Worm (Caenorhabditis elegans): Measurements from ENCODE around the gene seb-3.
A peak's percentile ranks its signal among the peaks of the same experiment; 100 is the strongest.

Gene seb-3

DNA sequence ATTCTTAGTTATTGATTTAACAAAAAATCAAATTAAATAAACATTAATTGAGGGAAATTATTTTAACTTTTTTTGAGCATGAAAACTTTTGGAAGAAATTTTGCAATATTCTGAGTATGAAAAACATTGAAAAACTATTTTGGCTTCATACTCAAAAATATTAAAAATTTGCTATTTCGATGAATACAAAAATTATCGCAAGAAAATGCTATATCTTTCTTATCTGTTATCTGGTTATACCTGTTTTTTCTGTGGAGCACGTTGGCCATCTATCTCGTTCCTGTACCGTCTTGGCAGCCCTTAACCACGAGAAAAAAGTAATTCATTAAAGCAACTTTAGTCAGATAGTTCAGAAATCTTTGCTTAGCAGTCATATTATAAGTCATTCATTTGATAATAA is 31.8 kb downstream of the seb-3 start (continued):
- TF ChIP-seq nfyb-1 (GFP tag; IDR thresholded peaks at IDR 0.05) (no peak), zim-3 (tag; optimal IDR thresholded peaks at IDR 0.05) (no peak), die-1 (tag; optimal IDR thresholded peaks at IDR 0.05) (no peak), F52B5.7 (tag; optimal IDR thresholded peaks at IDR 0.05) (no peak), madf-6 (GFP tag; IDR thresholded peaks at IDR 0.05) (no peak)

DNA sequence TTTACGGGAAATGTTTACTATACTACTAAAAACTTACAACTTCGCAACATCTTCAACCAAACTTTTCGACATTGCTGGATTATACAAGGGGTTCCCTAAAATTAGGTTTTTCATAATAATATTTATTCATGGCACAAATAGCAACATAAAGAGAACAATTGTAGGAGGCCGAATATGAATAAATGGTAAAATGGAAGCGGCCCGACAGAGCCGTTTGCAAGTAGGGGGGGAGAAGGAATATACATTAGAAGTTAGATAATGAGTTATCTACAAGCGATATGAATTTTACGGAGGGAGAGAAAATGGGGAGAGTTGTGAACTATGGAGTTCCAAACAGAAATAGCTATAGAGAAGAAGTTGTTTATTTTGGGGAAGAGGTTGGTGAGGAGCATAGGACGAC is 34.2 kb downstream of the seb-3 start, which contains the start of gene fbxa-96:
TSS of gene fbxa-96 (minus strand) at position 101 of the 400 bp plus-strand sequence.
- TF ChIP-seq egl-44 (GFP tag; IDR thresholded peaks at IDR 0.05): no peak
- no peak for TF ChIP-seq ama-1 (optimal IDR thresholded peaks at IDR 0.05)
- no peak for TF ChIP-seq ama-1 (GFP tag; optimal IDR thresholded peaks at IDR 0.05)
- no peak for TF ChIP-seq ceh-58 (GFP tag; IDR thresholded peaks at IDR 0.05)
- TF ChIP-seq tbx-9 (tag; optimal IDR thresholded peaks at IDR 0.05; ENCODE audit: borderline replicate concordance): no peak
- no peak for TF ChIP-seq ztf-22 (GFP tag; optimal IDR thresholded peaks at IDR 0.05)
- TF ChIP-seq F57C9.4 (tag; optimal IDR thresholded peaks at IDR 0.05): no peak
- TF ChIP-seq ztf-3 (GFP tag; optimal IDR thresholded peaks at IDR 0.05): no peak

ce11 chrX:15069242-15069641 is 43.1 kb downstream of the seb-3 start, which contains the start of gene mam-6:
Gene mam-6 (minus strand): TSS chrX:15069342.
- TF ChIP-seq F57C9.4 (tag; optimal IDR thresholded peaks at IDR 0.05): no peak
- no peak for TF ChIP-seq zfh-2 (GFP tag; conservative IDR thresholded peaks at IDR 0.05)
- no peak for TF ChIP-seq let-607 (tag; optimal IDR thresholded peaks at IDR 0.05)
- no peak for TF ChIP-seq ztf-3 (GFP tag; optimal IDR thresholded peaks at IDR 0.05)
- no peak for TF ChIP-seq tbx-9 (tag; optimal IDR thresholded peaks at IDR 0.05; ENCODE audit: borderline replicate concordance)
- TF ChIP-seq K11D2.4 (GFP tag; IDR thresholded peaks at IDR 0.05): no peak
- TF ChIP-seq F52B5.7 (tag; optimal IDR thresholded peaks at IDR 0.05): no peak
- no peak for TF ChIP-seq ztf-25 (GFP tag; IDR thresholded peaks at IDR 0.05)
- TF ChIP-seq Y95B8A.8 (GFP tag; IDR thresholded peaks at IDR 0.05): no peak

DNA sequence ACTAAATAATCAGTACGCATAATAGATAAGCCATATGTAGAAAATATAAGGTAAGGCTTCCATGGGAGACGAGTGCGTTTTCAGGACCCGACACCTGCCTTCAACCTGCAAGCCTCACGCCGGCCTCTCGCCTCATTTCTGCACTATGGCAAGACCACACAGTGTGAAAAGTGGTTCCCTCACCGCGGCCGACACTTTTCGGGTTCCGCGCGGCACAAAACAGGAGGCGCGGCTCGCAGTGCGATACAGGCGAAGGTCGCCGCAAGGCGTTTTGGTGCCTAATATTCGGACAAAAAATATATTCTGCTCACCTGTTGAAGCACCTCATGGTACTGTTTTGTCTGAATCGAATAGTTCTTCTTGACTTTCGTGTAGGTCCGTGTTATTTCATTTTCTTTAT is 44.0 kb downstream of the seb-3 start:
- TF ChIP-seq hrde-1 (tag; optimal IDR thresholded peaks at IDR 0.05; ENCODE audit: borderline replicate concordance) (no peak), sdz-38 (tag; optimal IDR thresholded peaks at IDR 0.05) (no peak), attf-3 (GFP tag; conservative IDR thresholded peaks at IDR 0.05) (no peak), Y53G8AR.9 (GFP tag; conservative IDR thresholded peaks at IDR 0.05) (no peak), mes-4 (tag; optimal IDR thresholded peaks at IDR 0.05) (no peak), C17E4.6 (GFP tag; IDR thresholded peaks at IDR 0.05) (no peak), zfh-2 (GFP tag; conservative IDR thresholded peaks at IDR 0.05) (peak; percentile 82), D2030.7 (GFP tag; IDR thresholded peaks at IDR 0.05) (no peak), ztf-25 (GFP tag; IDR thresholded peaks at IDR 0.05) (no peak), snpc-1.1 (tag; optimal IDR thresholded peaks at IDR 0.05; ENCODE audit: insufficient read depth) (peak; percentile 67), F33H1.4 (GFP tag; IDR thresholded peaks at IDR 0.05) (no peak), atf-7 (tag; optimal IDR thresholded peaks at IDR 0.05) (no peak), nhr-90 (tag; optimal IDR thresholded peaks at IDR 0.05) (no peak), B0261.1 (tag; optimal IDR thresholded peaks at IDR 0.05) (no peak), bed-2 (GFP tag; IDR thresholded peaks at IDR 0.05) (no peak), ceh-58 (GFP tag; IDR thresholded peaks at IDR 0.05) (no peak), tlf-1 (GFP tag; optimal IDR thresholded peaks at IDR 0.05) (no peak), snpc-4 (GFP tag; optimal IDR thresholded peaks at IDR 0.05) (peak; percentile 51), snpc-4 (tag; optimal IDR thresholded peaks at IDR 0.05) (peak in 3 of 4 experiments; percentile 50 to 88 (median 82)), F37B4.10 (GFP tag; IDR thresholded peaks at IDR 0.05) (no peak), ceh-100 (GFP tag; IDR thresholded peaks at IDR 0.05) (no peak), egrh-3 (GFP tag; IDR thresholded peaks at IDR 0.05) (peak; percentile 21; the same call in 1 of the 2 replicates), bed-1 (GFP tag; IDR thresholded peaks at IDR 0.05) (no peak), die-1 (tag; optimal IDR thresholded peaks at IDR 0.05) (no peak), akir-1 (GFP tag; optimal IDR thresholded peaks at IDR 0.05) (no peak), chd-7 (tag; optimal IDR thresholded peaks at IDR 0.05) (no peak), sea-2 (GFP tag; IDR thresholded peaks at IDR 0.05) (no peak), egl-44 (GFP tag; IDR thresholded peaks at IDR 0.05) (no peak), hlh-12 (tag; optimal IDR thresholded peaks at IDR 0.05) (no peak)

Measured in whole organism, young adult.